Worm (Caenorhabditis elegans) whole organism, L2 larva: ENCODE data around the gene F23A7.1.

Experiments used
- unc-55 ChIP-seq: fragments of 150-350 bp; sonication (generic microtip); optimal IDR thresholded peaks from 3 replicates; lab custom pipeline; 2014; ENCODE audit warnings: missing biosample characterization, missing genetic modification reagents, missing genetic modification characterization
- zag-1 ChIP-seq: fragments of 150-350 bp; optimal IDR thresholded peaks from 2 replicates; lab custom pipeline; 2014; ENCODE audit warnings: missing biosample characterization, missing genetic modification characterization

ce11 chrX:16199200-16199764 is 17.9 kb upstream of the F23A7.1 start, which contains the start of gene R11.3:
- no peak for TF ChIP-seq unc-55 (GFP tag; lab: Kevin White, UChicago)
- no peak for TF ChIP-seq zag-1 (tag; lab: Kevin White, UChicago)
